Fruit fly (Drosophila melanogaster) whole organism, embryonic: ENCODE results near the gene CG34313.

Source experiments
- Atf6 ChIP-seq: fragments of 200-800 bp; sonication (Bioruptor generic); IDR thresholded peaks from 2 replicates; pipeline ENCODE4 v1.3.6; 2022; ENCODE audit warnings: missing biosample characterization, missing genetic modification characterization
- Awh ChIP-seq: fragments of 200-800 bp; sonication (Bioruptor generic); IDR thresholded peaks from 2 replicates; pipeline ENCODE4, ENCODE4 v1.3.6; 2022; ENCODE audit warnings: missing biosample characterization, missing genetic modification characterization
- CG10321 ChIP-seq: fragments of 200-800 bp; sonication (Bioruptor generic); IDR thresholded peaks from 2 replicates; pipeline ENCODE4 v1.3.6; 2022; ENCODE audit warnings: missing biosample characterization, missing genetic modification characterization
- CG12071 ChIP-seq: fragments of 200-800 bp; sonication (Bioruptor generic); optimal IDR thresholded peaks from 3 replicates; lab custom pipeline; 2018; ENCODE audit warnings: missing biosample characterization, mild to moderate bottlenecking, missing genetic modification characterization
- CG12391 ChIP-seq: fragments of 200-800 bp; sonication (Bioruptor generic); optimal IDR thresholded peaks from 3 replicates; lab custom pipeline; 2018; ENCODE audit warnings: missing biosample characterization, mild to moderate bottlenecking, missing genetic modification characterization, moderate library complexity
- CG14965 ChIP-seq: fragments of 200-800 bp; sonication (Bioruptor generic); optimal IDR thresholded peaks from 2 replicates; lab custom pipeline; 2016; ENCODE audit warnings: missing biosample characterization, missing genetic modification characterization, borderline replicate concordance
- CG18011 ChIP-seq: fragments of 200-800 bp; sonication (Bioruptor generic); optimal IDR thresholded peaks from 2 replicates; lab custom pipeline; 2017; ENCODE audit warnings: missing biosample characterization, missing genetic modification characterization, mild to moderate bottlenecking, moderate library complexity, missing genotype
- CG30403 ChIP-seq: fragments of 200-800 bp; sonication (Bioruptor generic); optimal IDR thresholded peaks from 3 replicates; lab custom pipeline; 2016; ENCODE audit warnings: missing biosample characterization, missing genetic modification characterization
- CG6654 ChIP-seq: fragments of 200-800 bp; sonication (Bioruptor generic); optimal IDR thresholded peaks from 2 replicates; lab custom pipeline; 2017; ENCODE audit warnings: missing biosample characterization, mild to moderate bottlenecking, missing genetic modification characterization
- CG7357 ChIP-seq: fragments of 200-800 bp; sonication (Bioruptor generic); IDR thresholded peaks from 3 replicates; pipeline ENCODE4 v1.3.6; 2022; ENCODE audit warnings: missing biosample characterization, missing genetic modification characterization
- CG7372 ChIP-seq: fragments of 200-800 bp; sonication (Bioruptor generic); IDR thresholded peaks from 2 replicates; pipeline ENCODE4 v1.3.6; 2022; ENCODE audit warnings: missing biosample characterization, missing genetic modification characterization
- CG7556 ChIP-seq: fragments of 200-800 bp; sonication (Bioruptor generic); optimal IDR thresholded peaks from 2 replicates; lab custom pipeline; 2017; ENCODE audit warnings: missing biosample characterization, mild to moderate bottlenecking, missing genetic modification characterization
- CG7786 ChIP-seq: fragments of 200-800 bp; sonication (Bioruptor generic); optimal IDR thresholded peaks from 2 replicates; lab custom pipeline; 2016; ENCODE audit warnings: missing biosample characterization, missing genetic modification characterization
- CG8290 ChIP-seq, 3 experiments: fragments of 200-800 bp; sonication (Bioruptor generic); optimal IDR thresholded peaks; 2 replicates each; lab custom pipeline; 2016 to 2019; ENCODE audit warnings: missing biosample characterization in 3 of 3, missing genetic modification characterization in 3 of 3, mild to moderate bottlenecking in 2 of 3, moderate library complexity in 1 of 3
- CG8944 ChIP-seq: fragments of 200-800 bp; sonication (Bioruptor generic); optimal IDR thresholded peaks from 3 replicates; lab custom pipeline; 2016; ENCODE audit warnings: missing biosample characterization, missing genetic modification characterization
- CG9797 ChIP-seq: fragments of 200-800 bp; sonication (Bioruptor generic); optimal IDR thresholded peaks from 3 replicates; lab custom pipeline; 2018; ENCODE audit warnings: missing biosample characterization, mild to moderate bottlenecking, missing genetic modification characterization
- CoRest ChIP-seq: fragments of 200-800 bp; sonication (Bioruptor generic); optimal IDR thresholded peaks from 3 replicates; lab custom pipeline; 2018; ENCODE audit warnings: missing biosample characterization, mild to moderate bottlenecking, missing genetic modification characterization, moderate library complexity
- D ChIP-seq, 2 experiments: fragments of 200-800 bp in 1 of 2; fragments of >200 bp in 1 of 2; sonication (Bioruptor generic) in 1 of 2; optimal IDR thresholded peaks; 2 replicates in 1 of 2; 3 replicates in 1 of 2; lab custom pipeline; 2017; ENCODE audit warnings: mild to moderate bottlenecking in 1 of 2, missing biosample characterization in 1 of 2, missing genetic modification characterization in 1 of 2, missing genetic modification reagents in 1 of 2
- H2.0 ChIP-seq: fragments of 200-800 bp; sonication (Bioruptor generic); IDR thresholded peaks from 2 replicates; pipeline ENCODE4 v1.3.6; 2022; ENCODE audit warnings: missing biosample characterization, missing genetic modification characterization
- Hand ChIP-seq: fragments of 200-800 bp; sonication (Bioruptor generic); optimal IDR thresholded peaks from 2 replicates; lab custom pipeline; 2017; ENCODE audit warnings: mild to moderate bottlenecking, missing biosample characterization, missing genetic modification reagents, missing genetic modification characterization
- HmgD ChIP-seq: fragments of 200-800 bp; sonication (Bioruptor generic); optimal IDR thresholded peaks from 3 replicates; lab custom pipeline; 2016; ENCODE audit warnings: missing biosample characterization, missing genetic modification characterization
- Mes4 ChIP-seq: fragments of 200-800 bp; sonication (Bioruptor generic); optimal IDR thresholded peaks from 2 replicates; lab custom pipeline; 2016; ENCODE audit warnings: missing biosample characterization, missing genetic modification characterization
- Opbp ChIP-seq: fragments of 200-800 bp; sonication (Bioruptor generic); IDR thresholded peaks from 3 replicates; pipeline ENCODE4 v1.3.6; 2022; ENCODE audit warnings: missing biosample characterization, missing genetic modification characterization; ENCODE audit not compliant: partially characterized antibody
- Pdp1 ChIP-seq, 2 experiments: fragments of 200-800 bp; sonication (Bioruptor generic); optimal IDR thresholded peaks; 3 replicates each; lab custom pipeline; 2016; ENCODE audit warnings: missing biosample characterization in 2 of 2, missing genetic modification characterization in 2 of 2, mild to moderate bottlenecking in 1 of 2, moderate library complexity in 1 of 2
- Poxn ChIP-seq: fragments of 200-800 bp; sonication (Bioruptor generic); IDR thresholded peaks from 2 replicates; pipeline ENCODE4 v1.3.6; 2022; ENCODE audit warnings: missing biosample characterization, missing genetic modification characterization
- ap ChIP-seq: fragments of 200-800 bp; sonication (Bioruptor generic); IDR thresholded peaks from 2 replicates; pipeline ENCODE4 v1.3.6; 2022; ENCODE audit warnings: missing biosample characterization, missing genetic modification characterization
- btn ChIP-seq: fragments of 200-800 bp; sonication (Bioruptor generic); optimal IDR thresholded peaks from 2 replicates; lab custom pipeline; 2016; ENCODE audit warnings: missing biosample characterization, missing genetic modification characterization
- dm ChIP-seq: fragments of 200-800 bp; sonication (Bioruptor generic); optimal IDR thresholded peaks from 3 replicates; lab custom pipeline; 2016; ENCODE audit warnings: missing biosample characterization, missing genetic modification characterization
- dysf ChIP-seq: fragments of 200-800 bp; sonication (Bioruptor generic); IDR thresholded peaks from 3 replicates; pipeline ENCODE4 v1.3.6; 2022; ENCODE audit warnings: missing biosample characterization, missing genetic modification characterization
- ftz-f1 ChIP-seq: fragments of 200-800 bp; sonication (Bioruptor generic); optimal IDR thresholded peaks from 2 replicates; lab custom pipeline; 2016; ENCODE audit warnings: missing biosample characterization, missing genetic modification characterization
- ind ChIP-seq: fragments of 200-800 bp; sonication (Bioruptor generic); optimal IDR thresholded peaks from 3 replicates; lab custom pipeline; 2016; ENCODE audit warnings: missing biosample characterization, missing genetic modification characterization
- insv ChIP-seq, 2 experiments: fragments of 200-800 bp; sonication (Bioruptor generic); optimal IDR thresholded peaks; 3 replicates each; lab custom pipeline; 2016 to 2018; ENCODE audit warnings: missing biosample characterization in 2 of 2, missing genetic modification characterization in 2 of 2
- lbe ChIP-seq: fragments of 200-800 bp; sonication (Bioruptor generic); optimal IDR thresholded peaks from 2 replicates; lab custom pipeline; 2016; ENCODE audit warnings: missing biosample characterization, mild to moderate bottlenecking, missing genetic modification characterization
- mirr ChIP-seq: fragments of 200-800 bp; sonication (Bioruptor generic); optimal IDR thresholded peaks from 3 replicates; lab custom pipeline; 2018; ENCODE audit warnings: missing biosample characterization, mild to moderate bottlenecking, missing genetic modification characterization
- onecut ChIP-seq: fragments of 200-800 bp; sonication (Bioruptor generic); IDR thresholded peaks from 2 replicates; pipeline ENCODE4 v1.3.6; 2022; ENCODE audit warnings: missing biosample characterization, missing genetic modification characterization
- peb ChIP-seq: fragments of 200-800 bp; sonication (Bioruptor generic); IDR thresholded peaks from 2 replicates; pipeline ENCODE4 v1.3.6; 2022; ENCODE audit warnings: missing biosample characterization, missing genetic modification characterization
- pho ChIP-seq: fragments of 200-800 bp; sonication (Bioruptor generic); optimal IDR thresholded peaks from 2 replicates; lab custom pipeline; 2016; ENCODE audit warnings: missing biosample characterization, missing genetic modification characterization
- phol ChIP-seq: fragments of 200-800 bp; sonication (Bioruptor generic); optimal IDR thresholded peaks from 3 replicates; lab custom pipeline; 2018; ENCODE audit warnings: missing biosample characterization, mild to moderate bottlenecking, missing genetic modification characterization, moderate library complexity
- pzg ChIP-seq: fragments of 200-800 bp; sonication (Bioruptor generic); optimal IDR thresholded peaks from 3 replicates; lab custom pipeline; 2018; ENCODE audit warnings: missing biosample characterization, mild to moderate bottlenecking, missing genetic modification characterization, moderate library complexity
- repo ChIP-seq: fragments of 200-800 bp; sonication (Bioruptor generic); optimal IDR thresholded peaks from 2 replicates; lab custom pipeline; 2016; ENCODE audit warnings: missing biosample characterization, missing genetic modification characterization
- sd ChIP-seq: fragments of 200-800 bp; sonication (Bioruptor generic); optimal IDR thresholded peaks from 3 replicates; lab custom pipeline; 2018; ENCODE audit warnings: missing biosample characterization, mild to moderate bottlenecking, missing genetic modification characterization, moderate library complexity
- seq ChIP-seq: fragments of 200-800 bp; sonication (Bioruptor generic); IDR thresholded peaks from 2 replicates; pipeline ENCODE4 v1.3.6; 2022; ENCODE audit warnings: missing biosample characterization, missing genetic modification characterization
- sima ChIP-seq: fragments of 200-800 bp; sonication (Bioruptor generic); optimal IDR thresholded peaks from 2 replicates; lab custom pipeline; 2016; ENCODE audit warnings: missing biosample characterization, missing genetic modification characterization
- sr ChIP-seq: fragments of 200-800 bp; sonication (Bioruptor generic); IDR thresholded peaks from 3 replicates; pipeline ENCODE4 v1.3.6; 2022; ENCODE audit warnings: missing biosample characterization, missing genetic modification characterization
- tgo ChIP-seq: fragments of 200-800 bp; sonication (Bioruptor generic); IDR thresholded peaks from 3 replicates; pipeline ENCODE4 v1.3.6; 2022; ENCODE audit warnings: missing biosample characterization, missing genetic modification characterization
- vnd ChIP-seq: fragments of 200-800 bp; sonication (Bioruptor generic); IDR thresholded peaks from 3 replicates; pipeline ENCODE4 v1.3.6; 2022; ENCODE audit warnings: missing biosample characterization, missing genetic modification characterization; ENCODE audit not compliant: partially characterized antibody
- wek ChIP-seq: fragments of 200-800 bp; sonication (Bioruptor generic); optimal IDR thresholded peaks from 3 replicates; lab custom pipeline; 2018; ENCODE audit warnings: missing biosample characterization, mild to moderate bottlenecking, missing genetic modification characterization, moderate library complexity
- zf30C ChIP-seq: fragments of 200-800 bp; sonication (Bioruptor generic); optimal IDR thresholded peaks from 3 replicates; lab custom pipeline; 2018; ENCODE audit warnings: missing biosample characterization, mild to moderate bottlenecking, missing genetic modification characterization

Gene CG34313

DNA sequence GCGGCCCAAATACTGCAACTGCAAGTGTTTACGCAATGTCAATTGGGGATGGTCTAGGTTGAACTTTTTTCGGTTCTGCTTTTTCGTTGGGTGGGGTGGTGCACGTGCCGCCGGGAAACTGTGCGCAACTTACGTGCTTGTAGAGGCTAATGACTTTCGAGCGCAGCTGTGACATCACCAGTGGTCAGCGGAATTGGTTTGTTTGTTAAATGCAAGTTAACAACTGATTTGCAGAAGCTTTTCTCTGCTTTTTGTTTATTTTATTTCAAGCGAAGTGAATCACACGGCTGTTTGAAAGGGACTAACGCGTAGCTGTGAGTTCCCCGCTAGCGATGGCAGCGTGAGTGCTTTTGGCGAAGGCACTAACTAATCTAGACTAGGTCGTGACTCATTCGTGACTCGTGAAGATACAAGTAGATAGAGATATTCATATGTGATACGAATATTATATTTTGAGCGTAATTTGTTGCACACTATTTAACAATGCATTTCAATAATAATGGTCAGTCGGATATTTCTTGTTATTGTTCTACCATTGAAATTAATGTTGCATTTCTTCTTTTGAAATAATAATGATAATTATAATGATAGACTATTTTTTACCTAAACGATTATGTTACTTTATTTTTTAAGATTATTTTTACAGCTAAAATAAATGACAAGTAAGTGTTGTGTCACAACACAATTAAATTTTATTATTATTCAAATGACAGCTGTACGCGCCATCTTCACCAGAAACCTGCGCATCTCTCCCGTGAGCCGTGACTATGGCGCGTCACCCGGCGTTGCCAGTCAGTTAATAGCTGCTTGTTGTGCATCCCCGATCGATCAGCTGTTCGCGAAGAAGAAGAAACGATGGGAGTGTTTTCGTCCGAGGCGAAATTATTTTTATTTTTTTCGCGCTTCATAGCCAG lies 8.6 kb downstream of the CG34313 start, which contains the start of the genes osi and tweek (continued):
- TF ChIP-seq CoRest, result peak; percentile 81
- peak; percentile 72 for TF ChIP-seq phol
- peak; percentile 2 for TF ChIP-seq Hand (GFP tag; lab: Kevin White, UChicago)
- no peak for TF ChIP-seq peb (GFP tag; lab: Robert Waterston, UW)
- TF ChIP-seq CG9797 (GFP tag; lab: Kevin White, UChicago), result peak; percentile 50
- peak; percentile 57 for TF ChIP-seq CG8290 (GFP tag; optimal IDR thresholded peaks at IDR 0.05; lab: Kevin White, UChicago)
- peak in 1 of 2 experiments; percentile 76 for TF ChIP-seq CG8290 (tag; optimal IDR thresholded peaks at IDR 0.05; lab: Kevin White, UChicago)
- peak; percentile 64 for TF ChIP-seq pzg (GFP tag; lab: Kevin White, UChicago)
- peak; percentile 52; the same call in 1 of the 3 replicates for TF ChIP-seq dysf (GFP tag; lab: Robert Waterston, UW)
- TF ChIP-seq insv (GFP tag; optimal IDR thresholded peaks at IDR 0.05; lab: Kevin White, UChicago), result peak in 1 of 2 experiments; percentile 9
- peak; percentile 46; the same call in 1 of the 3 replicates for TF ChIP-seq tgo (GFP tag; lab: Robert Waterston, UW)
- no peak for TF ChIP-seq ftz-f1
- no peak for TF ChIP-seq CG7357 (GFP tag; lab: Robert Waterston, UW)
- no peak for TF ChIP-seq ap
- TF ChIP-seq CG7786 (GFP tag; lab: Kevin White, UChicago), result peak; percentile 29
- no peak for TF ChIP-seq CG10321 (GFP tag; lab: Robert Waterston, UW)
- peak; percentile 10 for TF ChIP-seq mirr (GFP tag; lab: Kevin White, UChicago)
- TF ChIP-seq Opbp, result peak; percentile 87
- TF ChIP-seq onecut (GFP tag; lab: Robert Waterston, UW), result no peak
- no peak for TF ChIP-seq btn (GFP tag; lab: Kevin White, UChicago)
- peak; percentile 55 for TF ChIP-seq wek (GFP tag; lab: Kevin White, UChicago)
- no peak for TF ChIP-seq CG14965 (GFP tag; lab: Kevin White, UChicago)
- TF ChIP-seq Awh (GFP tag; lab: Robert Waterston, UW), result no peak
- TF ChIP-seq repo (GFP tag; lab: Kevin White, UChicago), result no peak
- no peak for TF ChIP-seq HmgD (GFP tag; lab: Kevin White, UChicago)
- TF ChIP-seq Poxn (GFP tag; lab: Robert Waterston, UW), result peak; percentile 67
- no peak for TF ChIP-seq sd (tag; lab: Kevin White, UChicago)
- peak; percentile 4 for TF ChIP-seq CG18011 (GFP tag; lab: Kevin White, UChicago)
- TF ChIP-seq Atf6 (GFP tag; lab: Robert Waterston, UW), result no peak
- TF ChIP-seq Mes4 (GFP tag; lab: Kevin White, UChicago), result no peak
- TF ChIP-seq CG30403 (GFP tag; lab: Kevin White, UChicago), result peak; percentile 87
- peak; percentile 47 for TF ChIP-seq dm (GFP tag; lab: Kevin White, UChicago)
- TF ChIP-seq sr (GFP tag; lab: Robert Waterston, UW), result no peak
- peak; percentile 87 for TF ChIP-seq vnd (GFP tag; lab: Robert Waterston, UW)
- TF ChIP-seq H2.0 (GFP tag; lab: Robert Waterston, UW), result peak; percentile 50
- TF ChIP-seq pho (GFP tag; lab: Kevin White, UChicago), result peak; percentile 41
- peak; percentile 69 for TF ChIP-seq CG7556
- peak; percentile 42 for TF ChIP-seq ind (GFP tag; lab: Kevin White, UChicago)
- no peak for TF ChIP-seq seq (GFP tag; lab: Robert Waterston, UW)
- TF ChIP-seq sima (GFP tag; lab: Kevin White, UChicago), result no peak
- 0 out of 2 replicates have a peak, but pooled peaks have one; percentile 9 for TF ChIP-seq CG7372 (GFP tag; lab: Robert Waterston, UW)
- TF ChIP-seq zf30C, result no peak
- peak; percentile 30 for TF ChIP-seq lbe (GFP tag; lab: Kevin White, UChicago)
- TF ChIP-seq CG12391 (tag; lab: Kevin White, UChicago), result peak; percentile 86
- no peak for TF ChIP-seq CG12071 (GFP tag; lab: Kevin White, UChicago)
- peak; percentile 55 for TF ChIP-seq CG8944 (GFP tag; lab: Kevin White, UChicago)
- TF ChIP-seq Pdp1 (GFP tag; optimal IDR thresholded peaks at IDR 0.05; lab: Kevin White, UChicago), result peak; percentile 33 to 93
- no peak for TF ChIP-seq D (optimal IDR thresholded peaks at IDR 0.05; lab: Kevin White, UChicago)
- TF ChIP-seq D (GFP tag; optimal IDR thresholded peaks at IDR 0.05; lab: Kevin White, UChicago), result peak; percentile 29
- TF ChIP-seq CG6654 (GFP tag; lab: Kevin White, UChicago), result no peak
